Fruit fly (Drosophila melanogaster) whole organism, embryonic: ENCODE data around the gene arx.

Experiments
- Atf6 ChIP-seq: fragments of 200-800 bp; sonication (Bioruptor generic); IDR thresholded peaks from 2 replicates; pipeline ENCODE4 v1.3.6; 2022; ENCODE audit warnings: missing biosample characterization, missing genetic modification characterization
- B-H2 ChIP-seq: fragments of 200-800 bp; sonication (Bioruptor generic); optimal IDR thresholded peaks from 2 replicates; lab custom pipeline; 2018; ENCODE audit warnings: missing biosample characterization, mild to moderate bottlenecking, missing genetic modification characterization
- CG10321 ChIP-seq: fragments of 200-800 bp; sonication (Bioruptor generic); IDR thresholded peaks from 2 replicates; pipeline ENCODE4 v1.3.6; 2022; ENCODE audit warnings: missing biosample characterization, missing genetic modification characterization
- CG12659 ChIP-seq: fragments of 200-800 bp; sonication (Bioruptor generic); optimal IDR thresholded peaks from 3 replicates; lab custom pipeline; 2017; ENCODE audit warnings: mild to moderate bottlenecking, missing biosample characterization, missing genetic modification reagents, missing genetic modification characterization
- CG13296 ChIP-seq: fragments of 200-800 bp; sonication (Bioruptor generic); optimal IDR thresholded peaks from 3 replicates; lab custom pipeline; 2018; ENCODE audit warnings: missing biosample characterization, mild to moderate bottlenecking, missing genetic modification characterization
- CG13775 ChIP-seq: fragments of 200-800 bp; sonication (Bioruptor generic); optimal IDR thresholded peaks from 3 replicates; lab custom pipeline; 2017; ENCODE audit warnings: missing biosample characterization, mild to moderate bottlenecking, missing genetic modification characterization
- CG14667 ChIP-seq: fragments of 200-800 bp; sonication (Bioruptor generic); IDR thresholded peaks from 2 replicates; pipeline ENCODE4 v1.3.6; 2022; ENCODE audit warnings: missing biosample characterization, missing genetic modification characterization
- CG15269 ChIP-seq: fragments of 200-800 bp; sonication (Bioruptor generic); optimal IDR thresholded peaks from 2 replicates; lab custom pipeline; 2018; ENCODE audit warnings: missing biosample characterization, mild to moderate bottlenecking, missing genetic modification characterization, moderate library complexity
- CG15514 ChIP-seq: fragments of 200-800 bp; sonication (Bioruptor generic); optimal IDR thresholded peaks from 3 replicates; lab custom pipeline; 2017; ENCODE audit warnings: missing biosample characterization, missing genetic modification characterization, mild to moderate bottlenecking, moderate library complexity, missing genetic modification reagents
- CG2116 ChIP-seq: fragments of 200-800 bp; sonication (Bioruptor generic); optimal IDR thresholded peaks from 3 replicates; lab custom pipeline; 2018; ENCODE audit warnings: missing biosample characterization, mild to moderate bottlenecking, missing genetic modification characterization
- CG2129 ChIP-seq: fragments of 200-800 bp; sonication (Bioruptor generic); IDR thresholded peaks from 2 replicates; pipeline ENCODE4 v1.3.6; 2022; ENCODE audit warnings: missing biosample characterization, missing genetic modification characterization; ENCODE audit not compliant: partially characterized antibody
- CG2712 ChIP-seq: fragments of 200-800 bp; optimal IDR thresholded peaks from 3 replicates; lab custom pipeline; 2019; ENCODE audit warnings: missing biosample characterization, mild to moderate bottlenecking, missing genetic modification characterization, moderate library complexity
- CG30020 ChIP-seq: fragments of 200-800 bp; optimal IDR thresholded peaks from 2 replicates; lab custom pipeline; 2019; ENCODE audit warnings: missing biosample characterization, mild to moderate bottlenecking, missing genetic modification characterization, moderate library complexity
- CG34224 ChIP-seq: fragments of 200-800 bp; sonication (Bioruptor generic); IDR thresholded peaks from 3 replicates; pipeline ENCODE4 v1.3.6; 2022; ENCODE audit warnings: missing biosample characterization, missing genetic modification characterization; ENCODE audit not compliant: partially characterized antibody
- CG3995 ChIP-seq: fragments of 200-800 bp; sonication (Bioruptor generic); optimal IDR thresholded peaks from 3 replicates; lab custom pipeline; 2016; ENCODE audit warnings: missing biosample characterization, missing genetic modification characterization
- CG4360 ChIP-seq: fragments of 200-800 bp; sonication (Bioruptor generic); IDR thresholded peaks from 2 replicates; pipeline ENCODE4 v1.3.6; 2022; ENCODE audit warnings: missing biosample characterization, missing genetic modification characterization
- CG4617 ChIP-seq: fragments of 200-800 bp; sonication (Bioruptor generic); optimal IDR thresholded peaks from 3 replicates; lab custom pipeline; 2016; ENCODE audit warnings: missing biosample characterization, missing genetic modification characterization, borderline replicate concordance
- CG6791 ChIP-seq: fragments of 200-800 bp; sonication (Bioruptor generic); IDR thresholded peaks from 3 replicates; pipeline ENCODE4 v1.3.6; 2022; ENCODE audit warnings: missing biosample characterization, missing genetic modification characterization; ENCODE audit not compliant: partially characterized antibody
- CG6813 ChIP-seq: fragments of 200-800 bp; sonication (Bioruptor generic); optimal IDR thresholded peaks from 2 replicates; lab custom pipeline; 2017; ENCODE audit warnings: missing biosample characterization, missing genetic modification characterization, mild to moderate bottlenecking, moderate library complexity, missing genetic modification reagents
- CG7372 ChIP-seq: fragments of 200-800 bp; sonication (Bioruptor generic); IDR thresholded peaks from 2 replicates; pipeline ENCODE4 v1.3.6; 2022; ENCODE audit warnings: missing biosample characterization, missing genetic modification characterization
- CG9817 ChIP-seq: fragments of 200-800 bp; sonication (Bioruptor generic); optimal IDR thresholded peaks from 2 replicates; lab custom pipeline; 2018; ENCODE audit warnings: missing biosample characterization, mild to moderate bottlenecking, missing genetic modification characterization, moderate library complexity
- CTCF ChIP-seq: fragments of 200-800 bp; sonication (Bioruptor generic); optimal IDR thresholded peaks from 2 replicates; lab custom pipeline; 2017; ENCODE audit warnings: missing biosample characterization, mild to moderate bottlenecking, missing genetic modification characterization, moderate library complexity
- D ChIP-seq, 2 experiments: fragments of 200-800 bp in 1 of 2; fragments of >200 bp in 1 of 2; sonication (Bioruptor generic) in 1 of 2; optimal IDR thresholded peaks; 2 replicates in 1 of 2; 3 replicates in 1 of 2; lab custom pipeline; 2017; ENCODE audit warnings: mild to moderate bottlenecking in 1 of 2, missing biosample characterization in 1 of 2, missing genetic modification characterization in 1 of 2, missing genetic modification reagents in 1 of 2
- Dip2 ChIP-seq: fragments of 200-800 bp; sonication (Bioruptor generic); IDR thresholded peaks from 2 replicates; pipeline ENCODE4 v1.3.6; 2022; ENCODE audit warnings: missing biosample characterization, missing genetic modification characterization
- Dp ChIP-seq: fragments of 200-800 bp; sonication (Bioruptor generic); optimal IDR thresholded peaks from 2 replicates; lab custom pipeline; 2018; ENCODE audit warnings: missing biosample characterization, mild to moderate bottlenecking, missing genetic modification characterization, moderate library complexity
- HLH4C ChIP-seq: fragments of 200-800 bp; sonication (Bioruptor generic); IDR thresholded peaks from 3 replicates; pipeline ENCODE4 v1.3.6; 2022; ENCODE audit warnings: missing biosample characterization, missing genetic modification characterization; ENCODE audit not compliant: partially characterized antibody
- HmgZ ChIP-seq: fragments of 200-800 bp; sonication (Bioruptor generic); optimal IDR thresholded peaks from 2 replicates; lab custom pipeline; 2018; ENCODE audit warnings: missing biosample characterization, mild to moderate bottlenecking, missing genetic modification characterization
- Hr51 ChIP-seq, 2 experiments: fragments of 200-800 bp; sonication (Bioruptor generic); optimal IDR thresholded peaks; 2 replicates in 1 of 2; 3 replicates in 1 of 2; lab custom pipeline; 2016 to 2018; ENCODE audit warnings: missing biosample characterization in 2 of 2, missing genetic modification characterization in 2 of 2, mild to moderate bottlenecking in 1 of 2, moderate library complexity in 1 of 2
- Med ChIP-seq: fragments of 200-800 bp; sonication (Bioruptor generic); peaks from one replicate; lab custom pipeline; 2016; ENCODE audit warnings: missing biosample characterization, missing genetic modification characterization, mild to moderate bottlenecking, inconsistent platforms, moderate library complexity
- Myb ChIP-seq: fragments of 200-800 bp; sonication (Bioruptor generic); optimal IDR thresholded peaks from 2 replicates; lab custom pipeline; 2016; ENCODE audit warnings: missing biosample characterization, missing genetic modification characterization
- NC2β ChIP-seq: fragments of 200-800 bp; sonication (Bioruptor generic); optimal IDR thresholded peaks from 2 replicates; lab custom pipeline; 2016; ENCODE audit warnings: missing biosample characterization, missing genetic modification characterization
- Side ChIP-seq: fragments of 200-800 bp; sonication (Bioruptor generic); optimal IDR thresholded peaks from 2 replicates; lab custom pipeline; 2016; ENCODE audit warnings: missing biosample characterization, missing genetic modification characterization
- Usf ChIP-seq: fragments of 200-800 bp; sonication (Bioruptor generic); optimal IDR thresholded peaks from 2 replicates; lab custom pipeline; 2017; ENCODE audit warnings: missing genotype, missing biosample characterization, missing genetic modification characterization
- bbx ChIP-seq: fragments of 200-800 bp; sonication (Bioruptor generic); IDR thresholded peaks from 2 replicates; pipeline ENCODE4 v1.3.6; 2022; ENCODE audit warnings: missing biosample characterization, missing genetic modification characterization; ENCODE audit not compliant: partially characterized antibody
- bowl ChIP-seq: fragments of 200-800 bp; sonication (Bioruptor generic); IDR thresholded peaks from 2 replicates; pipeline ENCODE4 v1.3.6; 2022; ENCODE audit warnings: missing biosample characterization, missing genetic modification characterization
- gfzf ChIP-seq: fragments of 200-800 bp; sonication (Bioruptor generic); optimal IDR thresholded peaks from 2 replicates; lab custom pipeline; 2016; ENCODE audit warnings: missing biosample characterization, mild to moderate bottlenecking, missing genetic modification characterization, moderate library complexity
- grn ChIP-seq: fragments of 200-800 bp; sonication (Bioruptor generic); optimal IDR thresholded peaks from 3 replicates; lab custom pipeline; 2017; ENCODE audit warnings: missing biosample characterization, missing genetic modification characterization
- gro ChIP-seq: fragments of 200-800 bp; sonication (Bioruptor generic); optimal IDR thresholded peaks from 2 replicates; lab custom pipeline; 2016; ENCODE audit warnings: missing biosample characterization, missing genetic modification characterization
- nerfin-2 ChIP-seq: fragments of 200-800 bp; sonication (Bioruptor generic); IDR thresholded peaks from 2 replicates; pipeline ENCODE4 v1.3.6; 2022; ENCODE audit warnings: missing biosample characterization, missing genetic modification characterization; ENCODE audit not compliant: partially characterized antibody
- nmo ChIP-seq: fragments of 200-800 bp; sonication (Bioruptor generic); optimal IDR thresholded peaks from 2 replicates; lab custom pipeline; 2018; ENCODE audit warnings: missing biosample characterization, mild to moderate bottlenecking, missing genetic modification characterization, moderate library complexity
- phol ChIP-seq: fragments of 200-800 bp; sonication (Bioruptor generic); optimal IDR thresholded peaks from 3 replicates; lab custom pipeline; 2018; ENCODE audit warnings: missing biosample characterization, mild to moderate bottlenecking, missing genetic modification characterization, moderate library complexity
- sna ChIP-seq: fragments of 200-800 bp; sonication (Bioruptor generic); IDR thresholded peaks from 2 replicates; pipeline ENCODE4 v1.3.6; 2022; ENCODE audit warnings: missing biosample characterization, missing genetic modification characterization; ENCODE audit not compliant: partially characterized antibody
- sr ChIP-seq: fragments of 200-800 bp; sonication (Bioruptor generic); IDR thresholded peaks from 3 replicates; pipeline ENCODE4 v1.3.6; 2022; ENCODE audit warnings: missing biosample characterization, missing genetic modification characterization
- stwl ChIP-seq: fragments of 200-800 bp; sonication (Bioruptor generic); optimal IDR thresholded peaks from 3 replicates; lab custom pipeline; 2018; ENCODE audit warnings: missing biosample characterization, mild to moderate bottlenecking, missing genetic modification characterization, moderate library complexity
- tna ChIP-seq: fragments of 200-800 bp; sonication (Bioruptor generic); IDR thresholded peaks from 2 replicates; pipeline ENCODE4 v1.3.6; 2022; ENCODE audit warnings: missing biosample characterization, missing genetic modification characterization; ENCODE audit not compliant: partially characterized antibody
- toy ChIP-seq: fragments of 200-800 bp; sonication (Bioruptor generic); IDR thresholded peaks from 2 replicates; pipeline ENCODE4 v1.3.6; 2022; ENCODE audit warnings: missing biosample characterization, missing genetic modification characterization
- unc-4 ChIP-seq: fragments of 200-800 bp; sonication (Bioruptor generic); IDR thresholded peaks from 2 replicates; pipeline ENCODE4 v1.3.6; 2022; ENCODE audit warnings: missing biosample characterization, missing genetic modification characterization; ENCODE audit not compliant: partially characterized antibody
- vnd ChIP-seq: fragments of 200-800 bp; sonication (Bioruptor generic); IDR thresholded peaks from 3 replicates; pipeline ENCODE4 v1.3.6; 2022; ENCODE audit warnings: missing biosample characterization, missing genetic modification characterization; ENCODE audit not compliant: partially characterized antibody
- zen2 ChIP-seq: fragments of 200-800 bp; sonication (Bioruptor generic); IDR thresholded peaks from 3 replicates; pipeline ENCODE4 v1.3.6; 2022; ENCODE audit warnings: missing biosample characterization, missing genetic modification characterization; ENCODE audit not compliant: partially characterized antibody

Gene arx

dm6 chr3L:18901411-18901810 lies at the start of gene arx, which contains the start of gene CG6843 (continued):
- TF ChIP-seq Usf (GFP tag; lab: Kevin White, UChicago) (no peak), stwl (tag; lab: Kevin White, UChicago) (peak; percentile 87), gfzf (GFP tag; lab: Kevin White, UChicago) (peak; percentile 28), toy (GFP tag; lab: Robert Waterston, UW) (no peak), CG15514 (GFP tag; lab: Kevin White, UChicago) (peak; percentile 51), unc-4 (GFP tag; lab: Robert Waterston, UW) (peak; percentile 94), phol (peak; percentile 41), Dip2 (GFP tag; lab: Robert Waterston, UW) (no peak), CG13775 (GFP tag; lab: Kevin White, UChicago) (no peak), Med (GFP tag; lab: Kevin White, UChicago) (peak; percentile 74), CG6813 (GFP tag; lab: Kevin White, UChicago) (no peak), HLH4C (GFP tag; lab: Robert Waterston, UW) (peak; percentile 83), nerfin-2 (GFP tag; lab: Robert Waterston, UW) (peak; percentile 88), sr (GFP tag; lab: Robert Waterston, UW) (no peak), CG6791 (GFP tag; lab: Robert Waterston, UW) (peak; percentile 93), CG14667 (no peak), CG30020 (peak; percentile 53), CTCF (GFP tag; lab: Kevin White, UChicago) (peak; percentile 4), CG13296 (GFP tag; lab: Kevin White, UChicago) (no peak), NC2β (no peak), CG3995 (GFP tag; lab: Kevin White, UChicago) (peak; percentile 89), CG4360 (GFP tag; lab: Robert Waterston, UW) (no peak), Hr51 (GFP tag; optimal IDR thresholded peaks at IDR 0.05; lab: Kevin White, UChicago) (no peak), Dp (GFP tag; lab: Kevin White, UChicago) (peak; percentile 66), CG12659 (GFP tag; lab: Kevin White, UChicago) (peak; percentile 72), gro (GFP tag; lab: Kevin White, UChicago) (peak; percentile 61), CG2116 (GFP tag; lab: Kevin White, UChicago) (peak; percentile 95), CG34224 (GFP tag; lab: Robert Waterston, UW) (peak; percentile 95), B-H2 (peak; percentile 56), Side (no peak), vnd (GFP tag; lab: Robert Waterston, UW) (peak; percentile 88), CG10321 (GFP tag; lab: Robert Waterston, UW) (no peak), HmgZ (tag; lab: Kevin White, UChicago) (peak; percentile 62), CG15269 (tag; lab: Kevin White, UChicago) (no peak), CG7372 (GFP tag; lab: Robert Waterston, UW) (no peak), tna (GFP tag; lab: Robert Waterston, UW) (peak; percentile 88), CG4617 (GFP tag; lab: Kevin White, UChicago) (peak; percentile 90), bbx (GFP tag; lab: Robert Waterston, UW) (peak; percentile 92), CG2129 (GFP tag; lab: Robert Waterston, UW) (peak; percentile 81), CG9817 (tag; lab: Kevin White, UChicago) (no peak), bowl (GFP tag; lab: Robert Waterston, UW) (no peak), CG2712 (tag; lab: Kevin White, UChicago) (peak; percentile 6), Atf6 (no peak), sna (GFP tag; lab: Robert Waterston, UW) (peak; percentile 84), zen2 (GFP tag; lab: Robert Waterston, UW) (peak; percentile 93), D (optimal IDR thresholded peaks at IDR 0.05; lab: Kevin White, UChicago) (no peak), D (GFP tag; optimal IDR thresholded peaks at IDR 0.05; lab: Kevin White, UChicago) (no peak), grn (GFP tag; lab: Kevin White, UChicago) (no peak), nmo (GFP tag; lab: Kevin White, UChicago) (peak; percentile 16), Myb (GFP tag; lab: Kevin White, UChicago) (peak; percentile 40)
